Fruit fly (Drosophila melanogaster) whole organism, wandering third instar larva: ENCODE results near the gene CG32811.

Experiments
- CG32264 ChIP-seq: fragments of 200-800 bp; sonication (Bioruptor generic); optimal IDR thresholded peaks from 2 replicates; lab custom pipeline; 2016; ENCODE audit warnings: missing biosample characterization, missing genetic modification characterization
- CrebA ChIP-seq: fragments of 200-800 bp; sonication (Bioruptor generic); optimal IDR thresholded peaks from 2 replicates; lab custom pipeline; 2016; ENCODE audit warnings: missing biosample characterization, mild to moderate bottlenecking, missing genetic modification characterization, borderline replicate concordance
- Dfd ChIP-seq: fragments of >200 bp; optimal IDR thresholded peaks from 2 replicates; lab custom pipeline; 2017; ENCODE audit warnings: missing biosample characterization, missing genetic modification characterization
- GATAd ChIP-seq: sonication (Bioruptor generic); optimal IDR thresholded peaks from 2 replicates; lab custom pipeline; 2016; ENCODE audit warnings: missing biosample characterization, missing genetic modification characterization
- HLH106 ChIP-seq: fragments of 200-800 bp; optimal IDR thresholded peaks from 3 replicates; lab custom pipeline; 2019; ENCODE audit warnings: missing biosample characterization, mild to moderate bottlenecking, missing genetic modification characterization, moderate library complexity
- Hnf4 ChIP-seq: fragments of 200-800 bp; sonication (Bioruptor generic); optimal IDR thresholded peaks from 2 replicates; lab custom pipeline; 2016; ENCODE audit warnings: missing biosample characterization, mild to moderate bottlenecking, missing genetic modification characterization
- Hr78 ChIP-seq: fragments of >200 bp; optimal IDR thresholded peaks from 2 replicates; lab custom pipeline; 2017; ENCODE audit warnings: missing biosample characterization, missing genetic modification characterization
- Jra ChIP-seq: sonication (Bioruptor generic); optimal IDR thresholded peaks from 2 replicates; lab custom pipeline; 2016; ENCODE audit warnings: missing biosample characterization, missing genetic modification characterization
- Mio ChIP-seq: sonication (Bioruptor generic); optimal IDR thresholded peaks from 2 replicates; lab custom pipeline; 2016; ENCODE audit warnings: missing biosample characterization, missing genetic modification characterization
- Myc ChIP-seq: fragments of >200 bp; optimal IDR thresholded peaks from 2 replicates; lab custom pipeline; 2017
- N ChIP-seq: fragments of >200 bp; optimal IDR thresholded peaks from 2 replicates; lab custom pipeline; 2018; ENCODE audit warnings: missing biosample characterization, missing external identifiers, missing genetic modification characterization
- OdsH ChIP-seq: fragments of 200-800 bp; sonication (Bioruptor generic); optimal IDR thresholded peaks from 2 replicates; lab custom pipeline; 2016; ENCODE audit warnings: missing biosample characterization, mild to moderate bottlenecking, missing genetic modification characterization
- Rel ChIP-seq, 2 experiments: fragments of 200-800 bp; sonication (Bioruptor generic) in 1 of 2; optimal IDR thresholded peaks; 2 replicates in 1 of 2; 3 replicates in 1 of 2; lab custom pipeline; 2016 to 2019; ENCODE audit warnings: mild to moderate bottlenecking in 2 of 2, missing biosample characterization in 2 of 2, missing genetic modification characterization in 2 of 2, moderate library complexity in 1 of 2
- Sp1 ChIP-seq: fragments of 200-800 bp; sonication (Bioruptor generic); optimal IDR thresholded peaks from 3 replicates; lab custom pipeline; 2019; ENCODE audit warnings: missing biosample characterization, mild to moderate bottlenecking, missing genetic modification characterization, moderate library complexity
- Vsx2 ChIP-seq: fragments of 200-300, 225-300 bp; sonication (Bioruptor generic); optimal IDR thresholded peaks from 2 replicates; lab custom pipeline; 2018; ENCODE audit warnings: missing biosample characterization, missing genetic modification characterization; ENCODE audit not compliant: partially characterized antibody
- br ChIP-seq: fragments of 200-800 bp; sonication (Bioruptor generic); optimal IDR thresholded peaks from 2 replicates; lab custom pipeline; 2016; ENCODE audit warnings: missing biosample characterization, missing genetic modification characterization
- dl ChIP-seq, 2 experiments: fragments of 175-275, 200-275 bp in 1 of 2; fragments of 200-275 bp in 1 of 2; sonication (Bioruptor generic); optimal IDR thresholded peaks; lab custom pipeline; 2018; ENCODE audit warnings: mild to moderate bottlenecking in 2 of 2, missing biosample characterization in 2 of 2, missing genetic modification characterization in 2 of 2, moderate library complexity in 2 of 2; ENCODE audit not compliant: partially characterized antibody in 2 of 2, insufficient read depth in 1 of 2
- dmrt93B ChIP-seq: fragments of 200-800 bp; sonication (Bioruptor generic); optimal IDR thresholded peaks from 2 replicates; lab custom pipeline; 2018; ENCODE audit warnings: missing biosample characterization, mild to moderate bottlenecking, missing genetic modification characterization
- dsf ChIP-seq: sonication (Bioruptor generic); optimal IDR thresholded peaks from 2 replicates; lab custom pipeline; 2016; ENCODE audit warnings: missing biosample characterization, missing genetic modification characterization, borderline replicate concordance
- ey ChIP-seq: fragments of 200-800 bp; sonication (Bioruptor generic); optimal IDR thresholded peaks from 2 replicates; lab custom pipeline; 2016; ENCODE audit warnings: missing biosample characterization, missing genetic modification characterization
- foxo ChIP-seq, 2 experiments: fragments of 200-800 bp; sonication (Bioruptor generic); optimal IDR thresholded peaks; 2 replicates in 1 of 2; 3 replicates in 1 of 2; lab custom pipeline; 2016 to 2017; ENCODE audit warnings: missing biosample characterization in 2 of 2, missing genetic modification characterization in 2 of 2
- fru ChIP-seq: fragments of 200-800 bp; sonication (Bioruptor generic); optimal IDR thresholded peaks from 3 replicates; lab custom pipeline; 2016; ENCODE audit warnings: missing biosample characterization, mild to moderate bottlenecking, missing genetic modification characterization
- h ChIP-seq: fragments of 200-800 bp; sonication (Bioruptor generic); optimal IDR thresholded peaks from 3 replicates; lab custom pipeline; 2016; ENCODE audit warnings: missing biosample characterization, mild to moderate bottlenecking, missing genetic modification characterization
- jim ChIP-seq: fragments of 175-275, 200-325 bp; sonication (Bioruptor generic); optimal IDR thresholded peaks from 2 replicates; lab custom pipeline; 2016; ENCODE audit warnings: missing biosample characterization, mild to moderate bottlenecking, missing genetic modification characterization
- lola ChIP-seq: fragments of >200 bp; optimal IDR thresholded peaks from 2 replicates; lab custom pipeline; 2017; ENCODE audit warnings: missing biosample characterization, missing genetic modification characterization
- psq ChIP-seq: fragments of 200-800 bp; sonication (Bioruptor generic); optimal IDR thresholded peaks from 3 replicates; lab custom pipeline; 2017; ENCODE audit warnings: missing biosample characterization, mild to moderate bottlenecking, missing genetic modification characterization, moderate library complexity
- rgr ChIP-seq: fragments of 200-800 bp; sonication (Bioruptor generic); optimal IDR thresholded peaks from 3 replicates; lab custom pipeline; 2016; ENCODE audit warnings: missing biosample characterization, mild to moderate bottlenecking, missing genetic modification characterization
- sage ChIP-seq: fragments of 200-800 bp; sonication (Bioruptor generic); optimal IDR thresholded peaks from 2 replicates; lab custom pipeline; 2016; ENCODE audit warnings: missing biosample characterization, mild to moderate bottlenecking, missing genetic modification characterization
- sv ChIP-seq: fragments of 200-800 bp; sonication (Bioruptor generic); optimal IDR thresholded peaks from 3 replicates; lab custom pipeline; 2016; ENCODE audit warnings: missing biosample characterization, missing genetic modification characterization
- tai ChIP-seq: sonication (Bioruptor generic); optimal IDR thresholded peaks from 2 replicates; lab custom pipeline; 2016; ENCODE audit warnings: missing biosample characterization, missing genetic modification characterization
- usp ChIP-seq: fragments of >200 bp; optimal IDR thresholded peaks from 2 replicates; lab custom pipeline; 2017; ENCODE audit warnings: missing biosample characterization, missing genetic modification characterization
- woc ChIP-seq: sonication (Bioruptor generic); optimal IDR thresholded peaks from 2 replicates; lab custom pipeline; 2016; ENCODE audit warnings: missing biosample characterization, mild to moderate bottlenecking, missing genetic modification characterization

The CG32811 gene

DNA sequence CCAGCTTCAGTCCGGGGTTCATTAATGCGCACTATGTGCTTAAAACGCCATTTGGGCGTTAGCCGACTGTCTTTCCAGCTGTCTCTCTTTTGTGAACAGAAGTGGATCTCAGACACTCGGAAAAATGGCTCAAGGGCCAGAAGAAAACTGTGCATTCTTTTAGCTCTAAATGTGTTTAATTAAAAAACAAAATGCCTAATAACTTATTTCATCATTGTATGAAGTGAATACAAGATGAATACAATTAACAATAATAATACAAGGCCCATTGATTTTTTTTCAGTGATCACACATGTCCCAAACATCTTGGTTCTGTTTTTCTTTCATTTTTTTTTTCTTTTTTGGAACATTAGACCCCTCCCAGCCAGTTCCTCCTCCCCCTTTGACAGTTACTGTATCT lies 25.3 kb downstream of the CG32811 start:
- TF ChIP-seq Vsx2 (GFP tag; lab: Kevin White, UChicago) (no peak), jim (GFP tag; lab: Kevin White, UChicago) (no peak), OdsH (no peak), rgr (GFP tag; lab: Kevin White, UChicago) (peak; percentile 19), h (no peak), CG32264 (GFP tag; lab: Kevin White, UChicago) (no peak), dsf (GFP tag; lab: Kevin White, UChicago) (no peak), Rel (GFP tag; optimal IDR thresholded peaks at IDR 0.05; lab: Kevin White, UChicago) (no peak), Rel (tag; optimal IDR thresholded peaks at IDR 0.05; lab: Kevin White, UChicago) (no peak), foxo (GFP tag; optimal IDR thresholded peaks at IDR 0.05; lab: Kevin White, UChicago) (peak in 1 of 2 experiments; percentile 8)

- peak; percentile 77 for TF ChIP-seq CrebA (GFP tag; lab: Kevin White, UChicago)
- TF ChIP-seq lola (GFP tag; lab: Kevin White, UChicago): no peak
- TF ChIP-seq Vsx2 (GFP tag; lab: Kevin White, UChicago): no peak
- TF ChIP-seq fru (GFP tag; lab: Kevin White, UChicago): peak; percentile 5
- TF ChIP-seq psq (GFP tag; lab: Kevin White, UChicago): no peak
- TF ChIP-seq CG32264 (GFP tag; lab: Kevin White, UChicago): no peak
- TF ChIP-seq Rel (GFP tag; optimal IDR thresholded peaks at IDR 0.05; lab: Kevin White, UChicago): peak; percentile 59
- TF ChIP-seq Rel (tag; optimal IDR thresholded peaks at IDR 0.05; lab: Kevin White, UChicago): peak; percentile 60
- TF ChIP-seq br (GFP tag; lab: Kevin White, UChicago): no peak
- no peak for TF ChIP-seq sage (GFP tag; lab: Kevin White, UChicago)
- no peak for TF ChIP-seq Jra (GFP tag; lab: Kevin White, UChicago)
- TF ChIP-seq woc (GFP tag; lab: Kevin White, UChicago): no peak
- no peak for TF ChIP-seq GATAd (GFP tag; lab: Kevin White, UChicago)
- TF ChIP-seq Hr78: no peak
- no peak for TF ChIP-seq rgr (GFP tag; lab: Kevin White, UChicago)
- TF ChIP-seq jim (GFP tag; lab: Kevin White, UChicago): peak; percentile 45
- no peak for TF ChIP-seq sv (GFP tag; lab: Kevin White, UChicago)
- TF ChIP-seq tai (GFP tag; lab: Kevin White, UChicago): no peak
- TF ChIP-seq foxo (GFP tag; optimal IDR thresholded peaks at IDR 0.05; lab: Kevin White, UChicago): peak in 1 of 2 experiments; percentile 58
- TF ChIP-seq dl (GFP tag; optimal IDR thresholded peaks at IDR 0.05; lab: Kevin White, UChicago; ENCODE audit: insufficient read depth in 1 of 2, partially characterized antibody in 2 of 2): no peak
- TF ChIP-seq ey: no peak
- TF ChIP-seq N (GFP tag; lab: Kevin White, UChicago): no peak
- TF ChIP-seq usp (GFP tag; lab: Kevin White, UChicago): no peak
- TF ChIP-seq Mio: no peak
- no peak for TF ChIP-seq Hnf4 (GFP tag; lab: Kevin White, UChicago)
- peak; percentile 74 for TF ChIP-seq Sp1
- TF ChIP-seq, all 38 proteins: peak for 6
Measured at dm6 chrX:1271080-1271479, 27.1 kb downstream of the CG32811 start.

- peak; percentile 25 for TF ChIP-seq psq (GFP tag; lab: Kevin White, UChicago)
- no peak for TF ChIP-seq Hnf4 (GFP tag; lab: Kevin White, UChicago)
- peak; percentile 19 for TF ChIP-seq sv (GFP tag; lab: Kevin White, UChicago)
- TF ChIP-seq dl (GFP tag; optimal IDR thresholded peaks at IDR 0.05; lab: Kevin White, UChicago; ENCODE audit: insufficient read depth in 1 of 2, partially characterized antibody in 2 of 2): no peak
- peak; percentile 59 for TF ChIP-seq dmrt93B
- peak; percentile 64 for TF ChIP-seq fru (GFP tag; lab: Kevin White, UChicago)
- no peak for TF ChIP-seq Mio
- TF ChIP-seq CrebA (GFP tag; lab: Kevin White, UChicago): no peak
- TF ChIP-seq Vsx2 (GFP tag; lab: Kevin White, UChicago): no peak
- no peak for TF ChIP-seq GATAd (GFP tag; lab: Kevin White, UChicago)
- no peak for TF ChIP-seq Dfd (GFP tag; lab: Kevin White, UChicago)
- peak; percentile 51 for TF ChIP-seq br (GFP tag; lab: Kevin White, UChicago)
- peak; percentile 51 for TF ChIP-seq h
- TF ChIP-seq foxo (GFP tag; optimal IDR thresholded peaks at IDR 0.05; lab: Kevin White, UChicago): peak in 1 of 2 experiments; percentile 44
- TF ChIP-seq ey: peak; percentile 43
- TF ChIP-seq rgr (GFP tag; lab: Kevin White, UChicago): peak; percentile 8
- TF ChIP-seq Sp1: peak; percentile 11
- TF ChIP-seq OdsH: peak; percentile 26
- TF ChIP-seq woc (GFP tag; lab: Kevin White, UChicago): peak; percentile 9
- no peak for TF ChIP-seq Jra (GFP tag; lab: Kevin White, UChicago)
- no peak for TF ChIP-seq Myc (lab: Kevin White, UChicago)
- peak; percentile 78 for TF ChIP-seq HLH106 (tag; lab: Kevin White, UChicago)
Measured at dm6 chrX:1270655-1271054, 27.5 kb downstream of the CG32811 start.
